Fruit fly (Drosophila melanogaster): ENCODE measurements around the gene Prosbeta2R2.

DNA sequence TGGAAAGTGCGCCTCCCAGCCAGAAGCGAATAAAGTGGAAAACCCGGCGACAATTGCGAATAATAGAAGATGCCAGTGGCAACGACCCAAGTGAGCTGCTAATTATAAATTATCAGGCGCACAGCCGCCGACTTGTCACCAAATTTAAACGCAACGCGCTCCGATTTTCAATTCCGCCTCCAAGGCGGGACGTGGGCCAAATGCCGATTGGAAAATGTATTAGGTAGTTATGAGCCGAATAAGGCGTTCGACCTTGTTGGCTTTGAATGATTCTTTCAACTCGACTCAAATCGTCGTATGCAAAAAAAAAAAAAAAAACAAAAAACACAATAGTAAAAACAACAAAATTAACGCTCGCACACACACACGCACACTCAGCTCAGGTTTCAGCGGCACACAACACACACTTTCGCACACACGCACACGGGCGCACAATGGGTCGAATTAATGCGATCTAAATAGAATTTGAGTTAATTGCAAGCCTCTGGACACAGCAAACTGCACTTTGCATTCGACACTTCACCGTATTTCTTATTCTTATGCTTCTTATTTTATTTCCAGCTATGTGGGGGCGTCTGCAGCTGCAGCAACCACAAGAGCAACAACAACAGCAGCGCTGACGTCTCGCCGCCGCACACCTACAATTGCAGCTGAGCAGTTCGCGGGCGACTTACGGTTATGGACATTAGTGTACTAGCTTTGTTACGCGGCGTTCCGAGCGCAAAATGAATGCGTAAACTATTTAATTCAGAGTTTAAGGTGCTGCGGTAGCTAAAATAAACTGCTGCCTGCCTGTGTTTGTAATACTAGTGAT, 12.3 kb upstream of the Prosbeta2R2 start:
- TF ChIP-seq usp (GFP tag; optimal IDR thresholded peaks at IDR 0.05) (no peak), pan (optimal IDR thresholded peaks at IDR 0.05) (no peak)

All from whole organism.